Worm (Caenorhabditis elegans): ENCODE measurements around the gene Y64G10A.7.

The Y64G10A.7 gene

DNA sequence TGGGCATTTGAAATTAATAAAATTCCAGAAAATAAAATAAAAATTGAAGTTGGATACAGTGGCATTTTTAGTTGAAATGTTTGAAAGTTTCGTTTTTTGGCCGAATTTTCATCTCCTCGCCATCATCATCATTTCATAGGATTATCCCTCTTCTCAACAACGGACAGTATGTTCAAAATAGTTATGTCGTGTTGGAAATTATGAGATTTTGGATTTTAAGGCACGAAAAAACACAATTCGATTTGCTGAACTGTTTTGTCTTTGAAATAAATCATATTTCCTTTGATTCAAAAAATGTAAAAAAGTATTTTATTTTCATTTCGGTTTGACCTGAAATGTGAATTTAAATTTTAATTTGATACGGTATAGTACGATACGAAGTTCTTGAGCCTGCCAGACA, 52.1 kb downstream of the Y64G10A.7 start, which contains the start of gene srlf-28:
Gene srlf-28, minus strand, starts transcription at position 101 of the 400 bp plus-strand sequence.
- TF ChIP-seq ceh-39 (tag; optimal IDR thresholded peaks at IDR 0.05) = no peak
- no peak for TF ChIP-seq flh-1 (GFP tag; optimal IDR thresholded peaks at IDR 0.05)
- TF ChIP-seq nhr-76 (tag; optimal IDR thresholded peaks at IDR 0.05) = no peak
- TF ChIP-seq pha-4 (tag; optimal IDR thresholded peaks at IDR 0.05) = no peak
- no peak for TF ChIP-seq nhr-12 (tag; optimal IDR thresholded peaks at IDR 0.05)
- no peak for TF ChIP-seq snpc-4 (tag; optimal IDR thresholded peaks at IDR 0.05)
- no peak for TF ChIP-seq sptf-1 (tag; optimal IDR thresholded peaks at IDR 0.05)
- TF ChIP-seq blmp-1 (tag; optimal IDR thresholded peaks at IDR 0.05) = no peak
- TF ChIP-seq nhr-2 (tag; optimal IDR thresholded peaks at IDR 0.05) = no peak
- no peak for TF ChIP-seq mls-2 (tag; optimal IDR thresholded peaks at IDR 0.05)
- no peak for TF ChIP-seq unc-120 (tag; optimal IDR thresholded peaks at IDR 0.05; ENCODE audit: poor library complexity, severe bottlenecking)
- no peak for TF ChIP-seq unc-62 (GFP tag; optimal IDR thresholded peaks at IDR 0.05)
- no peak for TF ChIP-seq ceh-83 (GFP tag; optimal IDR thresholded peaks at IDR 0.05)
- no peak for TF ChIP-seq nhr-28 (tag; optimal IDR thresholded peaks at IDR 0.05)
- no peak for TF ChIP-seq elt-1 (tag; optimal IDR thresholded peaks at IDR 0.05; ENCODE audit: borderline replicate concordance, insufficient read depth)
- TF ChIP-seq bed-3 (GFP tag; optimal IDR thresholded peaks at IDR 0.05) = no peak
- TF ChIP-seq cnd-1 (tag; optimal IDR thresholded peaks at IDR 0.05) = no peak
- no peak for TF ChIP-seq mep-1 (tag; optimal IDR thresholded peaks at IDR 0.05)

DNA sequence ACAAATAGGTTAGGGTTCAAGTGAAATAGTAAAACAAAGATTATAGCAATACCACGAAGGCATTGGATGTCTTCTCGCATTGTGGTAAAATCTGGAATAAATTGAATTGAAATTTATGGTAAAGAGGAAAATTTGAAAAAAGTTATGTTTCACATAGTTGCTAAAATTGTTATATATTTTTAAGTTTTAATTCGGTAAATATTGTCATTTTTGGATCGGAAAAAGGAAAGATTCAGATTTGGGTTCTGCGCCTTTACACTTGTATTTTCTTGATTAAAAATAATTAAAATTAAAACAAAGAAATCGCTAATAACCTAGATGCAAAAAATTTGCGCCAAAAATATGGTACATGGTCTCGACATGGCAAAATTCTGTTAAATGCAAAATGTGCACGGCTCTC, 59.0 kb downstream of the Y64G10A.7 start, which contains the start of gene oac-56:
Gene oac-56, minus strand, starts transcription at position 101 of the 400 bp plus-strand sequence.
- TF ChIP-seq ceh-83 (GFP tag; optimal IDR thresholded peaks at IDR 0.05) (no peak), elt-3 (tag; optimal IDR thresholded peaks at IDR 0.05) (no peak), unc-120 (tag; optimal IDR thresholded peaks at IDR 0.05; ENCODE audit: poor library complexity, severe bottlenecking) (no peak)

DNA sequence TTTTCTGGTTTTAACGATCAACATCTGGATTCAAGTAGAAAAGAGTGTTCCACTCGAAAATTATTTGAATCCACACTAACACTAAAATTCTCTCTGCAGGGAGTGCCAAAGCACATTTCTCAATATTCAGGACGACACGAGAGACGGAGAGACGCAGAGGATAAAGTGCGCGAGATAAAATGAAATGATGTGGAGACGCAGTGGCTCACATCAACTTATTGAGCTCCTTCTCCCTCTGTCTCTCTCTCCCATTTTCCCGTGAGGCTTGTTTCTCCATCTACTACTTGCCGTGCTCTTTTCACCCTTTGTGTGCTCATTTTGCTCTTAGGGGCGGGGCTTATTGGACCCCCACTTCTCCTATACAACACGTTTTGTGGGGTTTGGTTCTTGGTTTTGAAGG, 64.4 kb downstream of the Y64G10A.7 start:
- TF ChIP-seq flh-1 (GFP tag; optimal IDR thresholded peaks at IDR 0.05) = no peak
- no peak for TF ChIP-seq ztf-11 (tag; optimal IDR thresholded peaks at IDR 0.05)
- peak; percentile 7 for TF ChIP-seq pha-4 (tag; optimal IDR thresholded peaks at IDR 0.05)
- TF ChIP-seq ceh-43 (GFP tag; optimal IDR thresholded peaks at IDR 0.05) = no peak
- TF ChIP-seq unc-120 (tag; optimal IDR thresholded peaks at IDR 0.05; ENCODE audit: poor library complexity, severe bottlenecking) = no peak
- no peak for TF ChIP-seq lin-13 (tag; optimal IDR thresholded peaks at IDR 0.05)
- no peak for TF ChIP-seq nhr-237 (tag; optimal IDR thresholded peaks at IDR 0.05)
- peak; percentile 87 for TF ChIP-seq ces-1 (GFP tag; optimal IDR thresholded peaks at IDR 0.05)
- no peak for TF ChIP-seq elt-3 (tag; optimal IDR thresholded peaks at IDR 0.05)
- no peak for TF ChIP-seq tbx-8 (GFP tag; optimal IDR thresholded peaks at IDR 0.05)
- TF ChIP-seq mab-5 (tag; optimal IDR thresholded peaks at IDR 0.05) = no peak
- TF ChIP-seq unc-62 (GFP tag; optimal IDR thresholded peaks at IDR 0.05) = peak; percentile 44
- TF ChIP-seq hlh-1 (tag; optimal IDR thresholded peaks at IDR 0.05) = peak; percentile 48

DNA sequence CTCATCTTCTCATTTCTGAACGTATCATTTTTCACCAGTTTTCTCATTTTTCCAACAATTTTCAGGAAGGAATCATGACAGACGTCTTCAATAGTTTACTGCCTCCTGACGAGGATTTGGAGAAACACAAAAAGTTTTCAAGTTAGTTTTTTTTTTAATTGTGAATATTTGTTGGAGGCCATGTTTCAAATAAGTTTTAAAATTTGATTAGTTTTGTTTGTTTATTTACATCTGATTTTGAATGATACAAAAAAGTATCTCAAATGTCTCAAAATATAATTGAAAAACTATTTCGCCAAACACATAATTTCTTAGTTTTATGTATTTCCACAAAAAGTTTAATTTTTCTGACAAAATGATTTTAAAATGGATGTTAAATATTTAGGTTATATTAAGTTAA, 69.5 kb downstream of the Y64G10A.7 start, which contains the start of gene ssu-2:
Gene ssu-2, plus strand, starts transcription at position 59 of the 400 bp plus-strand sequence.
- no peak for TF ChIP-seq mab-5 (tag; optimal IDR thresholded peaks at IDR 0.05)
- TF ChIP-seq snpc-4 (tag; optimal IDR thresholded peaks at IDR 0.05) = no peak
- TF ChIP-seq ztf-11 (tag; optimal IDR thresholded peaks at IDR 0.05) = no peak
- no peak for TF ChIP-seq bed-3 (GFP tag; optimal IDR thresholded peaks at IDR 0.05)
- no peak for TF ChIP-seq blmp-1 (tag; optimal IDR thresholded peaks at IDR 0.05)
- no peak for TF ChIP-seq unc-39 (tag; optimal IDR thresholded peaks at IDR 0.05)
- TF ChIP-seq nhr-237 (tag; optimal IDR thresholded peaks at IDR 0.05) = no peak
- TF ChIP-seq cnd-1 (tag; optimal IDR thresholded peaks at IDR 0.05) = no peak
- TF ChIP-seq M03D4.4 (tag; optimal IDR thresholded peaks at IDR 0.05) = no peak
- no peak for TF ChIP-seq lin-32 (GFP tag; optimal IDR thresholded peaks at IDR 0.05)
- TF ChIP-seq ham-2 (GFP tag; optimal IDR thresholded peaks at IDR 0.05) = no peak

DNA sequence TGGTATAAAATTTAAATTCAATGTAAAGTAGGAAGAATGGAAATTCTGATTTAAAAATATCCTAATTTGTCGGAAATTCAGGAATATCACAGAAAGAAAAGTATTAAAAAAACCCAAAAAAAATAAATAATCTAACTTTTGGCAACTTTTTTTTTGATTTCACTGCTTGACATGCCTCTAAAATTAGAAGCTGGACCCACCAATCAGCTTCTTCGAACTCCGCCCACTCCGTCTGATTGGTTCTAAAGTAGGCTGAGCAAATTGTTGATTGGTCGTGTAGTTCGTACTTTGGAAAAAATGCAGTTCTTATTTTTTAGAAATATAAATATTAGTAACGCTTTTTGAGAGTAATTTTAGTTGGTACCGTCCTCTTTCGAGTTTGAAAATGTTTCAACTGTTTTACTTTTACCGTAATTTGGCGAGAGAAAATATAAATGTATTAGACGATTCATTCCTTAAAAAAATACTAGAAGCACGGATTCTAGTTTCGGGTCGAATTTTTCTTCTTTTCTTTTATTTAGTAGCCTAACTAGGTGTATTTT, 74.2 kb downstream of the Y64G10A.7 start:
- TF ChIP-seq lsy-2 (tag; optimal IDR thresholded peaks at IDR 0.05) (no peak), drap-1 (GFP tag; optimal IDR thresholded peaks at IDR 0.05) (no peak), snpc-4 (tag; optimal IDR thresholded peaks at IDR 0.05) (no peak), nhr-237 (tag; optimal IDR thresholded peaks at IDR 0.05) (no peak), mab-5 (tag; optimal IDR thresholded peaks at IDR 0.05) (no peak), mls-2 (tag; optimal IDR thresholded peaks at IDR 0.05) (no peak), blmp-1 (tag; optimal IDR thresholded peaks at IDR 0.05) (no peak), ceh-83 (GFP tag; optimal IDR thresholded peaks at IDR 0.05) (no peak), lin-13 (tag; optimal IDR thresholded peaks at IDR 0.05) (no peak), M03D4.4 (tag; optimal IDR thresholded peaks at IDR 0.05) (no peak), nhr-76 (tag; optimal IDR thresholded peaks at IDR 0.05) (no peak)
